Worm (Caenorhabditis elegans) whole organism, early embryonic: Measurements from ENCODE around the gene fbxb-54.
"Not testable (repeated sequence)": the region's sequence is repeated elsewhere in the genome, so short reads cannot be mapped to it uniquely, and the experiment has no call there.

Source experiments
- B0310.2 ChIP-seq: sonication (generic microtip); optimal IDR thresholded peaks from 2 replicates; lab custom pipeline; 2016; ENCODE audit warnings: mild to moderate bottlenecking, missing genetic modification characterization, missing compliant biosample characterization
- F13C5.2 ChIP-seq: sonication (generic microtip); optimal IDR thresholded peaks from 2 replicates; lab custom pipeline; 2017; ENCODE audit warnings: mild to moderate bottlenecking, missing genetic modification characterization, inconsistent platforms, missing compliant biosample characterization
- aly-1 ChIP-seq: sonication (generic microtip); optimal IDR thresholded peaks from 2 replicates; lab custom pipeline; 2016; ENCODE audit warnings: missing genetic modification characterization, missing compliant biosample characterization
- ama-1 ChIP-seq: fragments of 150-350 bp; optimal IDR thresholded peaks from 2 replicates; lab custom pipeline; 2014
- ceh-13 ChIP-seq: fragments of 200-800 bp; sonication (Bioruptor generic); optimal IDR thresholded peaks from 2 replicates; lab custom pipeline; 2018; ENCODE audit warnings: mild to moderate bottlenecking, missing genetic modification characterization, missing compliant biosample characterization
- ceh-36 ChIP-seq: sonication (generic microtip); optimal IDR thresholded peaks from 2 replicates; lab custom pipeline; 2016; ENCODE audit warnings: missing genetic modification characterization, inconsistent platforms, missing compliant biosample characterization
- ets-7 ChIP-seq: sonication (generic microtip); optimal IDR thresholded peaks from 2 replicates; lab custom pipeline; 2016; ENCODE audit warnings: missing genotype, missing genetic modification characterization, missing compliant biosample characterization
- flt-1 ChIP-seq: fragments of 200-800 bp; sonication (Bioruptor generic); IDR thresholded peaks from 2 replicates; pipeline ENCODE4 v1.3.6; 2022; ENCODE audit warnings: missing genetic modification characterization, missing compliant biosample characterization
- hmbx-1 ChIP-seq: sonication (generic microtip); optimal IDR thresholded peaks from 2 replicates; lab custom pipeline; 2016; ENCODE audit warnings: mild to moderate bottlenecking, missing genetic modification characterization, missing compliant biosample characterization
- hmg-4 ChIP-seq: fragments of 200-800 bp; sonication (Bioruptor generic); optimal IDR thresholded peaks from 2 replicates; lab custom pipeline; 2018; ENCODE audit warnings: mild to moderate bottlenecking, missing genetic modification characterization, missing compliant biosample characterization
- hnd-1 ChIP-seq: sonication (generic microtip); optimal IDR thresholded peaks from 2 replicates; lab custom pipeline; 2016; ENCODE audit warnings: missing genetic modification characterization, missing compliant biosample characterization
- pes-1 ChIP-seq: fragments of 200-800 bp; sonication (Bioruptor generic); IDR thresholded peaks from 2 replicates; pipeline ENCODE4 v1.3.6; 2022; ENCODE audit warnings: missing genetic modification reagents, missing genetic modification characterization, missing compliant biosample characterization
- scrt-1 ChIP-seq: fragments of 200-800 bp; sonication (Bioruptor generic); IDR thresholded peaks from 2 replicates; pipeline ENCODE4 v1.3.6; 2022; ENCODE audit warnings: missing genetic modification characterization, missing compliant biosample characterization
- sea-1 ChIP-seq: fragments of 200-800 bp; sonication (Bioruptor generic); conservative IDR thresholded peaks from 2 replicates; pipeline ENCODE4 v1.3.6; 2022; ENCODE audit warnings: missing genetic modification characterization, missing compliant biosample characterization
- tbx-11 ChIP-seq: fragments of 200-800 bp; sonication (Bioruptor generic); IDR thresholded peaks from 2 replicates; pipeline ENCODE4 v1.3.6; 2022; ENCODE audit warnings: missing genetic modification characterization, missing compliant biosample characterization
- tbx-37 ChIP-seq: fragments of 200-800 bp; sonication (Bioruptor generic); conservative IDR thresholded peaks from 2 replicates; pipeline ENCODE4 v1.3.6; 2022; ENCODE audit warnings: missing genetic modification reagents, missing genetic modification characterization, missing compliant biosample characterization
- tra-4 ChIP-seq: sonication (generic microtip); optimal IDR thresholded peaks from 2 replicates; lab custom pipeline; 2017; ENCODE audit warnings: missing genetic modification characterization, missing compliant biosample characterization

The fbxb-54 gene

ce11 chrII:1556217-1556616 is at the start of gene fbxb-54, which contains the start of gene fbxb-50:
Gene fbxb-54 (minus strand): TSS chrII:1556317.
Gene fbxb-50 (plus strand): TSS chrII:1556443.
- TF ChIP-seq ets-7 (tag; lab: Kevin White, UChicago); tra-4; B0310.2: not testable (repeated sequence)

DNA sequence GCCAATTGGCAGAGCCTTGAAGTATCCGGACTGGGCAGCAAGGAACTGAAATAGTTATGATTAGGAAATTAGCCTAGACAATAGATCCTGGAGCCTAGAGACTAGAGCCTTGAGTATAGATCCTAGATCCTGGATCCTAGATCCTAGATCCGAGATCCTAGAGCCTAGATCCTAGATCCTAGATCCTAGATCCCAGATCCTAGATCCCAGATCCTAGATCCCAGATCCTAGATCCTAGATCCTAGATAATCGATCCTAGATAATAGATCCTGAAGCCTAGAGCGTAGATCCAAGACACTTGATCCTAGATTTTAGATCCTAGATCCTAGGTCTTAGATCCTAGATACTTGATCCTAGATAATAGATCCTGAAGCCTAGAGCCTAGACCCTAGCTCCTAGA is 48.9 kb upstream of the fbxb-54 start:
- no peak for TF ChIP-seq aly-1 (tag; lab: Kevin White, UChicago)
- TF ChIP-seq tra-4, result no peak
- no peak for TF ChIP-seq ceh-13 (GFP tag; lab: Kevin White, UChicago)
- no peak for TF ChIP-seq flt-1 (GFP tag; lab: Robert Waterston, UW)

- no peak for TF ChIP-seq flt-1 (GFP tag; lab: Robert Waterston, UW)
- TF ChIP-seq tra-4, result no peak
- TF ChIP-seq pes-1 (GFP tag; lab: Robert Waterston, UW), result no peak
- no peak for TF ChIP-seq ceh-36 (tag; lab: Kevin White, UChicago)
- TF ChIP-seq hnd-1, result no peak
Observed at ce11 chrII:1603049-1603448, 46.9 kb upstream of the fbxb-54 start.

ce11 chrII:1601507-1601906 is 45.4 kb upstream of the fbxb-54 start, which contains the start of gene bath-47:
Gene bath-47 (plus strand): TSS chrII:1601811.
- no peak for TF ChIP-seq hmg-4 (GFP tag; lab: Kevin White, UChicago)

ce11 chrII:1600661-1601060 is 44.5 kb upstream of the fbxb-54 start, which contains the start of gene bath-26:
Gene bath-26 (minus strand): TSS chrII:1600761.
- no peak for TF ChIP-seq ceh-36 (tag; lab: Kevin White, UChicago)
- TF ChIP-seq F13C5.2 (tag; lab: Kevin White, UChicago), result no peak
- no peak for TF ChIP-seq tbx-11
- no peak for TF ChIP-seq hnd-1
- no peak for TF ChIP-seq hmbx-1 (tag; lab: Kevin White, UChicago)
- TF ChIP-seq aly-1 (tag; lab: Kevin White, UChicago), result no peak
- TF ChIP-seq tbx-37, result no peak
- TF ChIP-seq sea-1 (GFP tag; lab: Robert Waterston, UW), result no peak
- TF ChIP-seq ets-7 (tag; lab: Kevin White, UChicago), result no peak

DNA sequence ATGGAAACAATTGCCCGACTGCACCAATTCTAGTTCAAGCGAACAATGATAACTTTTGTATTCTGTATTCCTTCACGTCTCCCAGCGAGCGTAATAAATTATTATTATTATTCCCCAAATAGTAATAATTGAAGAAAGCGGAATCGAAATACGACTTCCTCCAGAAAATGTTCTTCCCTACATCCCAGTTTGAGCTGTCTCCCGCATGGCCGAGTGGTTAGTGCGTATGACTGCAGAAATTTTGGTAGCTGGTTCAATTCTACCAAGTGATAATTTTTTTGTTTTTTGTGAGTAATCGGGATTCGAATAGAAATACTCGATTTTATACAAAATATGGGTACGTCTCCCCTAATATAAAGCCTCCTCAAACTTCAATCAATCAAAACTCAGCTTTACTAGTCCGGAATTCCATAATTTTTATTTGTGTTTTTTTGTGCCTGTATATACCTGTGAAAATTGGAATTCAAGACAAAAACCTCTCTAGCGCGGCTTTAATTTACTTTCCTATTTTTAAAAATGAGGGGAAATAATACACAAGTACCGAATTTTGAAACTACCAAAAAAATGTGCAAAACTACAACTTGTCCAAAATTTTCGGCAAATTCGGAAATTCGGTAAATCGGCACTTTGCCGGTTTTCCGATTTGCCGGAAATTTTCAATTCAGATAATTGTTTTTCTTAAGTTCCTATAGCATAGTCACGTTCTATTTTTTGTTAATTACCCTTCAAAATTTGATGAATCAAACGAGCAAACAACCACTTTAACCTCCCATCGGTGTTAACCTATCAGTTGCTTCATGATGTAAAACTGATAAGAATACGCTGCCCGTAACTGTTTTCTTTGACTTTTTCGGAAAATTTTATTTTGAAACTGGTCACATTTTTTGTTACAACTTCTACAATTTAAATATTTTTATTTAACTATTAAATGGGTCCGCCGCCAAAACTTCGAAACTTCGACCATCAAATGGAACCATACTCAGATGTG is 41.3 kb upstream of the fbxb-54 start, which contains the start of gene bath-46:
Gene bath-46, plus strand, starts transcription at position 806 of the 988 bp plus-strand sequence.
- TF ChIP-seq sea-1 (GFP tag; lab: Robert Waterston, UW) (no peak), B0310.2 (no peak), F13C5.2 (tag; lab: Kevin White, UChicago) (no peak), scrt-1 (GFP tag; lab: Robert Waterston, UW) (no peak), hmg-4 (GFP tag; lab: Kevin White, UChicago) (no peak), tra-4 (no peak), tbx-11 (no peak)

- no peak for TF ChIP-seq flt-1 (GFP tag; lab: Robert Waterston, UW)
- no peak for TF ChIP-seq aly-1 (tag; lab: Kevin White, UChicago)
- TF ChIP-seq sea-1 (GFP tag; lab: Robert Waterston, UW), result no peak
- no peak for TF ChIP-seq tbx-11
- no peak for TF ChIP-seq ceh-13 (GFP tag; lab: Kevin White, UChicago)
- no peak for TF ChIP-seq B0310.2
- TF ChIP-seq hmg-4 (GFP tag; lab: Kevin White, UChicago), result no peak
- TF ChIP-seq ceh-36 (tag; lab: Kevin White, UChicago), result no peak
- no peak for TF ChIP-seq ama-1 (lab: Kevin White, UChicago)
- no peak for TF ChIP-seq F13C5.2 (tag; lab: Kevin White, UChicago)
- TF ChIP-seq pes-1 (GFP tag; lab: Robert Waterston, UW), result no peak
- TF ChIP-seq hnd-1, result no peak
- no peak for TF ChIP-seq tra-4
Observed at ce11 chrII:1595137-1595536, 39.0 kb upstream of the fbxb-54 start, which contains the start of gene clec-20. Gene clec-20 (minus strand): TSS chrII:1595237.

DNA sequence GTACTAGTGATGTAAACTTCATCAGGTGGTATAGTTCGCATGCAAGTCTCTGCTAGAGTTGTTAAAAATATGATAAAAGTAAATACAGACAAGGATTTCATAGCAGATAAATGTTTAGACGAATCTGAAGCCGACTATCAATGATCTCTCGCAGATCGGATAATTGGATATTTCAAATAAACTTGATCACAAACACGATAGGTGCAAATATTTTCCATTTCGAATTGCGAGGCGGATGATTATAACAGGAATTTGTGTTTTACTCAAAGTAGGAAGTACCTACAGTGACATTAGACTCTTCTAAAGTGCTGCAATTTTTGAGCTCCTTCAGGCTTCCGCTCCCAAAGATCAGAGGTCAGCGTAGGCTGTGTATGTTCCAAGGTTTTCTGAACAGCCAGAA is 33.7 kb upstream of the fbxb-54 start, which contains the start of gene T07H3.7:
Gene T07H3.7, minus strand, starts transcription at position 101 of the 400 bp plus-strand sequence.
- TF ChIP-seq B0310.2 (no peak), hmg-4 (GFP tag; lab: Kevin White, UChicago) (no peak), hnd-1 (no peak), sea-1 (GFP tag; lab: Robert Waterston, UW) (no peak), ceh-36 (tag; lab: Kevin White, UChicago) (no peak), tra-4 (no peak), aly-1 (tag; lab: Kevin White, UChicago) (no peak), ets-7 (tag; lab: Kevin White, UChicago) (no peak), ceh-13 (GFP tag; lab: Kevin White, UChicago) (no peak), tbx-11 (no peak), ama-1 (lab: Kevin White, UChicago) (no peak), flt-1 (GFP tag; lab: Robert Waterston, UW) (no peak), scrt-1 (GFP tag; lab: Robert Waterston, UW) (no peak), pes-1 (GFP tag; lab: Robert Waterston, UW) (no peak), F13C5.2 (tag; lab: Kevin White, UChicago) (no peak)
